Fruit fly (Drosophila melanogaster) whole organism, embryonic: ENCODE measurements around the gene CG42781.
A peak's percentile ranks its signal among the peaks of the same experiment; 100 is the strongest.

ENCODE experiments used
- Adf1 ChIP-seq: fragments of 200-800 bp; sonication (Bioruptor generic); IDR thresholded peaks from 2 replicates; pipeline ENCODE4 v1.3.6; 2022; ENCODE audit warnings: missing biosample characterization, missing genetic modification characterization
- Aef1 ChIP-seq: fragments of 200-800 bp; sonication (Bioruptor generic); IDR thresholded peaks from 3 replicates; pipeline ENCODE4 v1.3.6; 2022; ENCODE audit warnings: missing biosample characterization, missing genetic modification characterization
- Antp ChIP-seq: fragments of 200-800 bp; sonication (Bioruptor generic); optimal IDR thresholded peaks from 3 replicates; lab custom pipeline; 2016; ENCODE audit warnings: missing biosample characterization, missing genetic modification characterization
- Bdp1 ChIP-seq: fragments of 200-800 bp; sonication (Bioruptor generic); optimal IDR thresholded peaks from 3 replicates; lab custom pipeline; 2016; ENCODE audit warnings: missing biosample characterization, missing genetic modification characterization
- CG10321 ChIP-seq: fragments of 200-800 bp; sonication (Bioruptor generic); IDR thresholded peaks from 2 replicates; pipeline ENCODE4 v1.3.6; 2022; ENCODE audit warnings: missing biosample characterization, missing genetic modification characterization
- CG10565 ChIP-seq: fragments of 200-800 bp; sonication (Bioruptor generic); optimal IDR thresholded peaks from 3 replicates; lab custom pipeline; 2016; ENCODE audit warnings: missing biosample characterization, mild to moderate bottlenecking, missing genetic modification characterization
- CG11723 ChIP-seq: fragments of 200-800 bp; sonication (Bioruptor generic); optimal IDR thresholded peaks from 2 replicates; lab custom pipeline; 2017; ENCODE audit warnings: missing biosample characterization, mild to moderate bottlenecking, missing genetic modification characterization
- CG14441 ChIP-seq: fragments of 200-800 bp; sonication (Bioruptor generic); IDR thresholded peaks from 2 replicates; pipeline ENCODE4 v1.3.6; 2022; ENCODE audit warnings: missing biosample characterization, missing genetic modification characterization
- CG15269 ChIP-seq: fragments of 200-800 bp; sonication (Bioruptor generic); optimal IDR thresholded peaks from 2 replicates; lab custom pipeline; 2018; ENCODE audit warnings: missing biosample characterization, mild to moderate bottlenecking, missing genetic modification characterization, moderate library complexity
- CG16863 ChIP-seq: fragments of 200-800 bp; sonication (Bioruptor generic); optimal IDR thresholded peaks from 3 replicates; lab custom pipeline; 2016; ENCODE audit warnings: missing biosample characterization, missing genetic modification characterization
- CG17361 ChIP-seq: fragments of 200-800 bp; sonication (Bioruptor generic); IDR thresholded peaks from 3 replicates; pipeline ENCODE4 v1.3.6; 2022; ENCODE audit warnings: missing biosample characterization, missing genetic modification characterization
- CG17568 ChIP-seq: fragments of 200-800 bp; sonication (Bioruptor generic); optimal IDR thresholded peaks from 2 replicates; lab custom pipeline; 2018; ENCODE audit warnings: missing biosample characterization, mild to moderate bottlenecking, missing genetic modification characterization, moderate library complexity
- CG18262 ChIP-seq: fragments of 200-800 bp; optimal IDR thresholded peaks from 3 replicates; lab custom pipeline; 2019; ENCODE audit warnings: missing biosample characterization, mild to moderate bottlenecking, missing genetic modification characterization, moderate library complexity
- CG2120 ChIP-seq: fragments of 200-800 bp; sonication (Bioruptor generic); optimal IDR thresholded peaks from 3 replicates; lab custom pipeline; 2016; ENCODE audit warnings: missing biosample characterization, missing genetic modification characterization
- CG2875 ChIP-seq: fragments of 200-800 bp; sonication (Bioruptor generic); optimal IDR thresholded peaks from 2 replicates; lab custom pipeline; 2017; ENCODE audit warnings: missing biosample characterization, mild to moderate bottlenecking, missing genetic modification characterization, missing genetic modification reagents
- CG2889 ChIP-seq: fragments of 200-800 bp; sonication (Bioruptor generic); IDR thresholded peaks from 3 replicates; pipeline ENCODE4 v1.3.6; 2022; ENCODE audit warnings: missing biosample characterization, missing genetic modification characterization
- CG3065 ChIP-seq: fragments of 200-800 bp; sonication (Bioruptor generic); optimal IDR thresholded peaks from 2 replicates; lab custom pipeline; 2016; ENCODE audit warnings: missing biosample characterization, missing genetic modification characterization
- CG3726 ChIP-seq: fragments of 200-800 bp; sonication (Bioruptor generic); IDR thresholded peaks from 3 replicates; pipeline ENCODE4, ENCODE4 v1.3.6; 2022; ENCODE audit warnings: missing biosample characterization, missing genetic modification characterization
- CG3847 ChIP-seq: fragments of 200-800 bp; sonication (Bioruptor generic); IDR thresholded peaks from 2 replicates; pipeline ENCODE4 v1.3.6; 2022; ENCODE audit warnings: missing biosample characterization, missing genetic modification characterization
- CG42726 ChIP-seq: fragments of 200-800 bp; sonication (Bioruptor generic); IDR thresholded peaks from 2 replicates; pipeline ENCODE4 v1.3.6; 2022; ENCODE audit warnings: missing biosample characterization, missing genetic modification characterization; ENCODE audit not compliant: partially characterized antibody
- CG4404 ChIP-seq: fragments of 200-800 bp; sonication (Bioruptor generic); IDR thresholded peaks from 2 replicates; pipeline ENCODE4 v1.3.6; 2022; ENCODE audit warnings: missing biosample characterization, missing genetic modification characterization
- CG7987 ChIP-seq: fragments of 200-800 bp; sonication (Bioruptor generic); optimal IDR thresholded peaks from 2 replicates; lab custom pipeline; 2018; ENCODE audit warnings: missing biosample characterization, mild to moderate bottlenecking, missing genetic modification characterization, moderate library complexity
- CG8089 ChIP-seq: fragments of 200-800 bp; sonication (Bioruptor generic); optimal IDR thresholded peaks from 3 replicates; lab custom pipeline; 2016; ENCODE audit warnings: missing biosample characterization, missing genetic modification characterization
- CG8290 ChIP-seq, 3 experiments: fragments of 200-800 bp; sonication (Bioruptor generic); optimal IDR thresholded peaks; 2 replicates each; lab custom pipeline; 2016 to 2019; ENCODE audit warnings: missing biosample characterization in 3 of 3, missing genetic modification characterization in 3 of 3, mild to moderate bottlenecking in 2 of 3, moderate library complexity in 1 of 3
- CG8765 ChIP-seq: fragments of 200-800 bp; sonication (Bioruptor generic); IDR thresholded peaks from 2 replicates; pipeline ENCODE4 v1.3.6; 2022; ENCODE audit warnings: missing biosample characterization, missing genetic modification characterization
- CG9437 ChIP-seq: fragments of 200-800 bp; sonication (Bioruptor generic); optimal IDR thresholded peaks from 2 replicates; lab custom pipeline; 2018; ENCODE audit warnings: missing biosample characterization, mild to moderate bottlenecking, missing genetic modification characterization
- CG9727 ChIP-seq: fragments of 200-800 bp; sonication (Bioruptor generic); optimal IDR thresholded peaks from 3 replicates; lab custom pipeline; 2017; ENCODE audit warnings: missing biosample characterization, mild to moderate bottlenecking, missing genetic modification characterization
- Fer1 ChIP-seq: fragments of 200-800 bp; sonication (Bioruptor generic); optimal IDR thresholded peaks from 2 replicates; lab custom pipeline; 2017; ENCODE audit warnings: missing biosample characterization, mild to moderate bottlenecking, missing genetic modification characterization
- Hr3 ChIP-seq: fragments of 200-800 bp; sonication (Bioruptor generic); optimal IDR thresholded peaks from 3 replicates; lab custom pipeline; 2016; ENCODE audit warnings: missing biosample characterization, missing genetic modification characterization
- Hr51 ChIP-seq, 2 experiments: fragments of 200-800 bp; sonication (Bioruptor generic); optimal IDR thresholded peaks; 2 replicates in 1 of 2; 3 replicates in 1 of 2; lab custom pipeline; 2016 to 2018; ENCODE audit warnings: missing biosample characterization in 2 of 2, missing genetic modification characterization in 2 of 2, mild to moderate bottlenecking in 1 of 2, moderate library complexity in 1 of 2
- Hr78 ChIP-seq, 2 experiments: fragments of 200-800 bp in 1 of 2; fragments of >200 bp in 1 of 2; sonication (Bioruptor generic) in 1 of 2; optimal IDR thresholded peaks; 2 replicates each; lab custom pipeline; 2017 to 2019; ENCODE audit warnings: missing biosample characterization in 2 of 2, missing genetic modification characterization in 2 of 2, mild to moderate bottlenecking in 1 of 2, moderate library complexity in 1 of 2
- Max ChIP-seq: fragments of 200-800 bp; sonication (Bioruptor generic); optimal IDR thresholded peaks from 2 replicates; lab custom pipeline; 2016; ENCODE audit warnings: missing biosample characterization, mild to moderate bottlenecking, missing genetic modification characterization
- Pdp1 ChIP-seq, 2 experiments: fragments of 200-800 bp; sonication (Bioruptor generic); optimal IDR thresholded peaks; 3 replicates each; lab custom pipeline; 2016; ENCODE audit warnings: missing biosample characterization in 2 of 2, missing genetic modification characterization in 2 of 2, mild to moderate bottlenecking in 1 of 2, moderate library complexity in 1 of 2
- Xrp1 ChIP-seq: fragments of 200-800 bp; sonication (Bioruptor generic); IDR thresholded peaks from 2 replicates; pipeline ENCODE4 v1.3.6; 2022; ENCODE audit warnings: missing biosample characterization, missing genetic modification characterization
- aop ChIP-seq: fragments of 200-800 bp; sonication (Bioruptor generic); IDR thresholded peaks from 2 replicates; pipeline ENCODE4 v1.3.6; 2022; ENCODE audit warnings: missing biosample characterization, missing genetic modification characterization
- bbx ChIP-seq: fragments of 200-800 bp; sonication (Bioruptor generic); IDR thresholded peaks from 2 replicates; pipeline ENCODE4 v1.3.6; 2022; ENCODE audit warnings: missing biosample characterization, missing genetic modification characterization; ENCODE audit not compliant: partially characterized antibody
- croc ChIP-seq: fragments of 200-800 bp; sonication (Bioruptor generic); conservative IDR thresholded peaks from 3 replicates; pipeline ENCODE4 v1.3.6; 2022; ENCODE audit warnings: missing biosample characterization, missing genetic modification characterization
- crp ChIP-seq, 2 experiments: fragments of 200-800 bp; sonication (Bioruptor generic); optimal IDR thresholded peaks; 2 replicates in 1 of 2; 3 replicates in 1 of 2; lab custom pipeline; 2017; ENCODE audit warnings: missing biosample characterization in 2 of 2, missing genetic modification characterization in 2 of 2, mild to moderate bottlenecking in 1 of 2, moderate library complexity in 1 of 2
- hkb ChIP-seq, 2 experiments: fragments of 200-800 bp in 1 of 2; fragments of >200 bp in 1 of 2; sonication (Bioruptor generic) in 1 of 2; IDR thresholded peaks in 1 of 2; optimal IDR thresholded peaks in 1 of 2; 2 replicates each; pipeline versions ENCODE4 v1.3.6 to Lab custom; 2017 to 2022; ENCODE audit warnings: missing biosample characterization in 1 of 2, missing genetic modification characterization in 1 of 2
- ind ChIP-seq: fragments of 200-800 bp; sonication (Bioruptor generic); optimal IDR thresholded peaks from 3 replicates; lab custom pipeline; 2016; ENCODE audit warnings: missing biosample characterization, missing genetic modification characterization
- lilli ChIP-seq: fragments of 200-800 bp; sonication (Bioruptor generic); optimal IDR thresholded peaks from 3 replicates; lab custom pipeline; 2016; ENCODE audit warnings: missing biosample characterization, missing genetic modification characterization
- mam ChIP-seq: fragments of 200-800 bp; sonication (Bioruptor generic); optimal IDR thresholded peaks from 3 replicates; lab custom pipeline; 2016; ENCODE audit warnings: missing biosample characterization, missing genetic modification characterization
- pho ChIP-seq: fragments of 200-800 bp; sonication (Bioruptor generic); optimal IDR thresholded peaks from 2 replicates; lab custom pipeline; 2016; ENCODE audit warnings: missing biosample characterization, missing genetic modification characterization
- pum ChIP-seq: fragments of 200-800 bp; sonication (Bioruptor generic); optimal IDR thresholded peaks from 2 replicates; lab custom pipeline; 2016; ENCODE audit warnings: missing biosample characterization, missing genetic modification characterization
- run ChIP-seq: fragments of 200-800 bp; sonication (Bioruptor generic); optimal IDR thresholded peaks from 3 replicates; lab custom pipeline; 2018; ENCODE audit warnings: missing biosample characterization, mild to moderate bottlenecking, missing genetic modification characterization
- stc ChIP-seq: fragments of 200-800 bp; sonication (Bioruptor generic); IDR thresholded peaks from 2 replicates; pipeline ENCODE4 v1.3.6; 2022; ENCODE audit warnings: missing biosample characterization, missing genetic modification characterization
- tx ChIP-seq: fragments of 200-800 bp; sonication (Bioruptor generic); optimal IDR thresholded peaks from 2 replicates; lab custom pipeline; 2016; ENCODE audit warnings: missing biosample characterization, missing genetic modification characterization

Gene CG42781

dm6 chrX:7336121-7336961 is 46.4 kb downstream of the CG42781 start (continued):
- TF ChIP-seq Aef1 (GFP tag; lab: Robert Waterston, UW) (peak; percentile 81), run (peak; percentile 87), Adf1 (no peak), croc (GFP tag; lab: Robert Waterston, UW) (peak; percentile 87), CG2875 (GFP tag; lab: Kevin White, UChicago) (peak; percentile 92), CG17361 (GFP tag; lab: Robert Waterston, UW) (peak; percentile 68), stc (GFP tag; lab: Robert Waterston, UW) (peak; percentile 88), CG8290 (GFP tag; optimal IDR thresholded peaks at IDR 0.05; lab: Kevin White, UChicago) (peak; percentile 74), CG8290 (tag; optimal IDR thresholded peaks at IDR 0.05; lab: Kevin White, UChicago) (peak; percentile 63 to 93), CG3847 (GFP tag; lab: Robert Waterston, UW) (peak; percentile 79), CG42726 (GFP tag; lab: Robert Waterston, UW) (no peak), CG7987 (GFP tag; lab: Kevin White, UChicago) (peak; percentile 74), CG8089 (GFP tag; lab: Kevin White, UChicago) (peak; percentile 91), CG3726 (peak; percentile 83; the same call in 2 of the 3 replicates), tx (GFP tag; lab: Kevin White, UChicago) (peak; percentile 85), CG14441 (GFP tag; lab: Robert Waterston, UW) (peak; percentile 82), CG4404 (GFP tag; lab: Robert Waterston, UW) (peak; percentile 75), CG18262 (tag; lab: Kevin White, UChicago) (peak; percentile 96), CG3065 (GFP tag; lab: Kevin White, UChicago) (peak; percentile 83), CG10565 (peak; percentile 67), ind (GFP tag; lab: Kevin White, UChicago) (peak; percentile 89), Max (GFP tag; lab: Kevin White, UChicago) (peak; percentile 90), Hr78 (GFP tag; optimal IDR thresholded peaks at IDR 0.05; lab: Kevin White, UChicago) (peak in 1 of 2 experiments; percentile 69), CG9437 (GFP tag; lab: Kevin White, UChicago) (peak; percentile 86), CG2120 (GFP tag; lab: Kevin White, UChicago) (peak; percentile 79), CG16863 (GFP tag; lab: Kevin White, UChicago) (peak; percentile 93), lilli (GFP tag; lab: Kevin White, UChicago) (peak; percentile 87), crp (GFP tag; optimal IDR thresholded peaks at IDR 0.05; lab: Kevin White, UChicago) (peak in 1 of 2 experiments; percentile 49), CG9727 (GFP tag; lab: Kevin White, UChicago) (peak; percentile 83), Hr51 (GFP tag; optimal IDR thresholded peaks at IDR 0.05; lab: Kevin White, UChicago) (peak; percentile 69 to 95), CG15269 (tag; lab: Kevin White, UChicago) (peak; percentile 92), bbx (no peak), CG11723 (GFP tag; lab: Kevin White, UChicago) (peak; percentile 86), Bdp1 (GFP tag; lab: Kevin White, UChicago) (peak; percentile 77), aop (GFP tag; lab: Robert Waterston, UW) (no peak), Hr3 (peak; percentile 91), CG17568 (GFP tag; lab: Kevin White, UChicago) (peak; percentile 73), CG2889 (GFP tag; lab: Robert Waterston, UW) (peak; percentile 63; the same call in 2 of the 3 replicates), CG8765 (GFP tag; lab: Robert Waterston, UW) (peak; percentile 77; the same call in 1 of the 2 replicates), Xrp1 (GFP tag; lab: Robert Waterston, UW) (peak; percentile 95), hkb (optimal IDR thresholded peaks at IDR 0.05; lab: Kevin White, UChicago) (no peak), hkb (GFP tag; IDR thresholded peaks at IDR 0.05; lab: Robert Waterston, UW) (peak; percentile 90), CG10321 (GFP tag; lab: Robert Waterston, UW) (peak; percentile 58; the same call in 1 of the 2 replicates), pum (peak; percentile 90), Antp (GFP tag; lab: Kevin White, UChicago) (peak; percentile 92), Pdp1 (GFP tag; optimal IDR thresholded peaks at IDR 0.05; lab: Kevin White, UChicago) (peak; percentile 91 to 99), mam (GFP tag; lab: Kevin White, UChicago) (peak; percentile 84), Fer1 (GFP tag; lab: Kevin White, UChicago) (peak; percentile 91), pho (GFP tag; lab: Kevin White, UChicago) (peak; percentile 79)
